Fruit fly (Drosophila melanogaster): ENCODE data around the gene Elp5.

The Elp5 gene

dm6 chr3L:2257412-2257862 lies at the start of gene Elp5, which contains the start of gene CG1275:
Gene Elp5 (plus strand): TSS chr3L:2257456.
Gene CG1275 (minus strand): TSS chr3L:2257423.
- peak; percentile 98 for TF ChIP-seq Pif1B (GFP tag; optimal IDR thresholded peaks at IDR 0.05)
- peak; percentile 97 for TF ChIP-seq CG14655 (GFP tag; optimal IDR thresholded peaks at IDR 0.05)
- peak; percentile 97 for TF ChIP-seq CG17806 (tag; optimal IDR thresholded peaks at IDR 0.05)
- peak; percentile 99 for TF ChIP-seq Pif1A (GFP tag; optimal IDR thresholded peaks at IDR 0.05)
- TF ChIP-seq EcR (GFP tag; optimal IDR thresholded peaks at IDR 0.05): peak; percentile 93
- peak; percentile 95 for TF ChIP-seq CG13204 (GFP tag; optimal IDR thresholded peaks at IDR 0.05)
- peak; percentile 97 for TF ChIP-seq Snoo (tag; optimal IDR thresholded peaks at IDR 0.05)
- TF ChIP-seq CG32121 (GFP tag; IDR thresholded peaks at IDR 0.05): peak; percentile 99
- peak; percentile 99 for TF ChIP-seq CG15710 (tag; optimal IDR thresholded peaks at IDR 0.05)
- TF ChIP-seq CG8159 (tag; optimal IDR thresholded peaks at IDR 0.05): peak; percentile 97
- TF ChIP-seq D1 (tag; optimal IDR thresholded peaks at IDR 0.05): no peak
- TF ChIP-seq CG9948 (tag; optimal IDR thresholded peaks at IDR 0.05): peak; percentile 99
- peak; percentile 99 for TF ChIP-seq rn (GFP tag; IDR thresholded peaks at IDR 0.05)
- TF ChIP-seq CG8301 (tag; optimal IDR thresholded peaks at IDR 0.05): peak; percentile 98
- peak; percentile 99 for TF ChIP-seq CG34367 (tag; optimal IDR thresholded peaks at IDR 0.05)
- TF ChIP-seq CG4496 (GFP tag; IDR thresholded peaks at IDR 0.05): peak; percentile 100
- TF ChIP-seq Ets98B (GFP tag; IDR thresholded peaks at IDR 0.05): peak; percentile 100
- TF ChIP-seq fd96Ca (GFP tag; IDR thresholded peaks at IDR 0.05): peak; percentile 100
- TF ChIP-seq CG10348 (GFP tag; IDR thresholded peaks at IDR 0.05): peak; percentile 98
- peak; percentile 98 for TF ChIP-seq gl (tag; optimal IDR thresholded peaks at IDR 0.05)
- peak; percentile 100 for TF ChIP-seq CG12605 (GFP tag; IDR thresholded peaks at IDR 0.05)

DNA sequence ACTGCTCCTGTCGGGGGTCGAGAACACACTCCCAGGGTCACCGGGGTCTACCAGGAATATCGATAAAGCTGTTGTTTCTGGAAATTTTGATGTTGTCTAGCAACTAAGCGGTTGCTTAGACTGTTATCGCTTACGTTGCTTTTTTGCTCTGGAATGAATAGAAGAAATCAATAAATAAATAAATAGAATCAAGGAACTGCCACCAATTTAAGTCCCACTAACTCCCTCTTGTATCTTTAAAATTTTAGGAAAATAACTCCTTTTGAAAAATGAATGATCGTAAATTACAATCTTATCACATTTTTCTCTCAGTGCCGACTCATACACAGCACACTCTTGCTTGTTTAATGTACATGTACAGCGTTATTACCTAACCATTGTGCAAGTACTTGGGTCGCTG lies 44.9 kb upstream of the Elp5 start, which contains the start of gene CG15878:
TSS of gene CG15878 (minus strand) at position 101 of the 400 bp plus-strand sequence.
- TF ChIP-seq D1 (tag; optimal IDR thresholded peaks at IDR 0.05) (no peak), Pif1A (GFP tag; optimal IDR thresholded peaks at IDR 0.05) (no peak), EcR (GFP tag; optimal IDR thresholded peaks at IDR 0.05) (no peak), CG15710 (tag; optimal IDR thresholded peaks at IDR 0.05) (no peak), CG8301 (tag; optimal IDR thresholded peaks at IDR 0.05) (no peak)

DNA sequence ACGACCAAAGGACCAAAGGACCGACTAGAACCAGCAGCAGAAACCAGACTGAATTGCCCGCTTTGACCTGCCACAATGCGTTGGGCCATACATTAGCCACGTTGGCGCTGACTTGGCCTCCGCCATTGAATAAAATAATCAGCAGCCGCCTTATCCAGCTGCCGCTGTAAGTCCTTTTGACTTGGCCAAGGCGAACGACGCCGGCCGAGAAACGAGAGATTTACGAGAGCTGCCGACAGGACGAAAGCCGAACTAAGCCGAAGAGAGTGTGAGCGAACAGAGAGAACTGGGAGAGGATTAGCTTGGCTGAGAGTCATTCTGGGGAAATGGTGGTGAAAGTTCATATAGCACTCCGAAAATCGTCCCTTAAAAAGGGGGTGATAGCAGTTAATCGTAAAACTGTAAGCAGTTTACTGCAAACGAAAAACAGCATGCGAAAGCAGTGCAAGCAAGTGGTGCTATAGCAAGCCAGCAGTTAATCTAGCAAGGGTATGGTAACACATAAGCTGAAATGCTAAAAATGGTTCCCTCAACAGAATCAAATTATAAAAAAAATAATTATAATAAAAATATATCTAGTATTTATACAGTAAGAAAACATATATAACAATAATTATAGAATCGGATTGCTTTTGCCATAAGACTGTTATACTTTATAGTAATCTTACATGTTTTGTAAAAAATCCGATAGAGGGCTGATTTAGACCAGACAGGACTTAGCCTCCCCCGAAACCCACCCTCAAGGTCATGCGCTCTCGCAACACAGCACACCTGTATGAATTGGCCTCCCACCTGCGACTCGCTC lies 28.7 kb upstream of the Elp5 start:
- TF ChIP-seq gl (tag; optimal IDR thresholded peaks at IDR 0.05) (no peak), CG10348 (GFP tag; IDR thresholded peaks at IDR 0.05) (no peak), Ets98B (GFP tag; IDR thresholded peaks at IDR 0.05) (no peak), CG9948 (tag; optimal IDR thresholded peaks at IDR 0.05) (no peak), Pif1A (GFP tag; optimal IDR thresholded peaks at IDR 0.05) (no peak), D1 (tag; optimal IDR thresholded peaks at IDR 0.05) (no peak), CG12605 (GFP tag; IDR thresholded peaks at IDR 0.05) (no peak), CG34367 (tag; optimal IDR thresholded peaks at IDR 0.05) (no peak), CG17806 (tag; optimal IDR thresholded peaks at IDR 0.05) (no peak), CG32121 (GFP tag; IDR thresholded peaks at IDR 0.05) (no peak), Snoo (tag; optimal IDR thresholded peaks at IDR 0.05) (no peak), CG4496 (GFP tag; IDR thresholded peaks at IDR 0.05) (no peak), CG13204 (GFP tag; optimal IDR thresholded peaks at IDR 0.05) (no peak)

DNA sequence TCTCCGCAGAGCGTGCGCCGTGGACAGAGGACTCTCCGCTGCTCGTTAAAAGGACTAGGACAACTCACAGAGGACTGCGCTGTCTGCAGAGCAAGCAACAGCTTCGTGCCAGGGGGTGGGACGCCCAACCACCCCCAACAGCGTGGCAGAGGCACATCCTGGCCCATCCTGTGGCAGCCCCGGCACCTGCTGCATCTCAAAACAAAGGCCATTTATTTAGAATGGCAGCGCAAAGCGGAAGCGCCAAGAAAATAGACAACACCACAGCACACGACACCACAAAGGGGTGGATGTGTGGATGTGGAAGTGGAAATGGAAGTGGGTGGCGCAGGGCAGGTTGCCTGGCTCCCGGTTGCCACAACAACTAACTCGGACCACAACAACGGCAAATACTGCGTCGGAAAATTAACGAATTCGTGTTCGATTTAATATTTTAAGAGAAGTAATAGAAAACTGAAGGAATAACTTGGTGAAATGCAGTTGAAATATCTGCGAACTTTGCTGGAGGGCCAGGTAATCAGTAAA lies 28.0 kb upstream of the Elp5 start, which contains the start of gene Oseg2:
TSS of gene Oseg2 (plus strand) at position 475 of the 525 bp plus-strand sequence.
- no peak for TF ChIP-seq Ets98B (GFP tag; IDR thresholded peaks at IDR 0.05)
- TF ChIP-seq Pif1A (GFP tag; optimal IDR thresholded peaks at IDR 0.05): no peak
- peak; percentile 85 for TF ChIP-seq CG12605 (GFP tag; IDR thresholded peaks at IDR 0.05)
- TF ChIP-seq CG8301 (tag; optimal IDR thresholded peaks at IDR 0.05): no peak
- TF ChIP-seq D1 (tag; optimal IDR thresholded peaks at IDR 0.05): no peak
- TF ChIP-seq CG17806 (tag; optimal IDR thresholded peaks at IDR 0.05): no peak
- no peak for TF ChIP-seq CG9948 (tag; optimal IDR thresholded peaks at IDR 0.05)
- no peak for TF ChIP-seq CG34367 (tag; optimal IDR thresholded peaks at IDR 0.05)

DNA sequence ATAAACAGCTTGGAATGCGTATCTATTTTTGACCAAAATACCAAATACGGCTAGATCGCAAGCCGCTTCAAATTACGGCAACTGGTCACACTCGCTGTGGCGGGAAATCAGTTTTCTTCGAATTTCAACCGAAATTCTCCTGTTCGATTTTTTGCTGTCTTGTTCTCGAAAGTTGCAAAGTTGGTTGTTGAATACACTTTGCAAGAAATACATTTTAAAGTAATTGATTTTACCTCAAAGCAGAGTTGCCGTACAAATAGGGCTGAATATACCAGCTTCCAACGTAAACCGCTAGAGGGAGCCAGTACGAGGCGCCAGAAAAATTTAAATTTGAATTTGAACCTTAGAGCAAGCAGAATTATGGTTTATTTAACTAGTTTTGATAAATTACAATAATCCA lies 20.2 kb upstream of the Elp5 start, which contains the start of gene CG9018:
TSS of gene CG9018 (minus strand) at position 43 of the 400 bp plus-strand sequence.
- TF ChIP-seq CG8159 (tag; optimal IDR thresholded peaks at IDR 0.05): no peak
- no peak for TF ChIP-seq CG9948 (tag; optimal IDR thresholded peaks at IDR 0.05)
- no peak for TF ChIP-seq CG10348 (GFP tag; IDR thresholded peaks at IDR 0.05)
- no peak for TF ChIP-seq CG4496 (GFP tag; IDR thresholded peaks at IDR 0.05)
- TF ChIP-seq CG32121 (GFP tag; IDR thresholded peaks at IDR 0.05): no peak
- no peak for TF ChIP-seq D1 (tag; optimal IDR thresholded peaks at IDR 0.05)
- TF ChIP-seq fd96Ca (GFP tag; IDR thresholded peaks at IDR 0.05): no peak
- no peak for TF ChIP-seq rn (GFP tag; IDR thresholded peaks at IDR 0.05)
- no peak for TF ChIP-seq Pif1A (GFP tag; optimal IDR thresholded peaks at IDR 0.05)
- TF ChIP-seq CG8301 (tag; optimal IDR thresholded peaks at IDR 0.05): no peak
- no peak for TF ChIP-seq CG17806 (tag; optimal IDR thresholded peaks at IDR 0.05)
- TF ChIP-seq CG13204 (GFP tag; optimal IDR thresholded peaks at IDR 0.05): no peak
- no peak for TF ChIP-seq CG34367 (tag; optimal IDR thresholded peaks at IDR 0.05)
- no peak for TF ChIP-seq CG14655 (GFP tag; optimal IDR thresholded peaks at IDR 0.05)
- no peak for TF ChIP-seq CG15710 (tag; optimal IDR thresholded peaks at IDR 0.05)
- TF ChIP-seq gl (tag; optimal IDR thresholded peaks at IDR 0.05): no peak

All from whole organism, pupa.